Fruit fly (Drosophila melanogaster) whole organism, prepupa: ENCODE results near the gene PGRP-LE.

Source experiments
- Blimp-1 ChIP-seq: fragments of 200-800 bp; sonication (Bioruptor generic); optimal IDR thresholded peaks from 3 replicates; lab custom pipeline; 2017; ENCODE audit warnings: missing biosample characterization, missing genetic modification characterization, mild to moderate bottlenecking, moderate library complexity, missing genetic modification reagents
- CG10631 ChIP-seq: fragments of 200-800 bp; sonication (Bioruptor generic); optimal IDR thresholded peaks from 2 replicates; lab custom pipeline; 2016; ENCODE audit warnings: missing biosample characterization, missing genetic modification characterization
- CG10669 ChIP-seq: fragments of 200-800 bp; sonication (Bioruptor generic); optimal IDR thresholded peaks from 3 replicates; lab custom pipeline; 2018; ENCODE audit warnings: missing biosample characterization, mild to moderate bottlenecking, missing genetic modification characterization, moderate library complexity
- CG11762 ChIP-seq: fragments of 200-800 bp; sonication (Bioruptor generic); optimal IDR thresholded peaks from 3 replicates; lab custom pipeline; 2016; ENCODE audit warnings: missing biosample characterization, missing genetic modification characterization; ENCODE audit not compliant: insufficient read depth
- CG15336 ChIP-seq: fragments of 200-800 bp; sonication (Bioruptor generic); IDR thresholded peaks from 2 replicates; pipeline ENCODE4 v1.3.6; 2022; ENCODE audit warnings: missing biosample characterization, missing genetic modification characterization
- CG16779 ChIP-seq: fragments of 200-800 bp; sonication (Bioruptor generic); optimal IDR thresholded peaks from 3 replicates; lab custom pipeline; 2017; ENCODE audit warnings: missing biosample characterization, mild to moderate bottlenecking, missing genetic modification characterization
- CG34406 ChIP-seq: fragments of 200-800 bp; sonication (Bioruptor generic); optimal IDR thresholded peaks from 3 replicates; lab custom pipeline; 2016; ENCODE audit warnings: missing biosample characterization, missing genetic modification characterization
- CG3919 ChIP-seq: fragments of 200-800 bp; sonication (Bioruptor generic); optimal IDR thresholded peaks from 3 replicates; lab custom pipeline; 2016; ENCODE audit warnings: missing biosample characterization, missing genetic modification characterization
- CG6163 ChIP-seq: fragments of 200-800 bp; sonication (Bioruptor generic); IDR thresholded peaks from 3 replicates; pipeline ENCODE4 v1.3.6; 2022; ENCODE audit warnings: missing biosample characterization, missing genetic modification characterization
- CG6808 ChIP-seq: fragments of 200-800 bp; sonication (Bioruptor generic); optimal IDR thresholded peaks from 3 replicates; lab custom pipeline; 2017; ENCODE audit warnings: missing biosample characterization, missing genetic modification characterization, mild to moderate bottlenecking, moderate library complexity, missing genetic modification reagents
- CG7368 ChIP-seq: fragments of 200-800 bp; sonication (Bioruptor generic); optimal IDR thresholded peaks from 3 replicates; lab custom pipeline; 2016; ENCODE audit warnings: missing biosample characterization, missing genetic modification characterization
- CG8119 ChIP-seq: fragments of 200-800 bp; sonication (Bioruptor generic); IDR thresholded peaks from 3 replicates; pipeline ENCODE4 v1.3.6; 2022; ENCODE audit warnings: missing biosample characterization, missing genetic modification characterization
- CG8632 ChIP-seq: fragments of 200-800 bp; sonication (Bioruptor generic); optimal IDR thresholded peaks from 3 replicates; lab custom pipeline; 2016; ENCODE audit warnings: missing biosample characterization, missing genetic modification characterization
- Eip75B ChIP-seq: fragments of 200-800 bp; sonication (Bioruptor generic); optimal IDR thresholded peaks from 3 replicates; lab custom pipeline; 2016; ENCODE audit warnings: missing biosample characterization, missing genetic modification characterization
- Eip93F ChIP-seq: fragments of 200-800 bp; sonication (Bioruptor generic); optimal IDR thresholded peaks from 2 replicates; lab custom pipeline; 2016; ENCODE audit warnings: missing biosample characterization, mild to moderate bottlenecking, missing genetic modification characterization
- Gug ChIP-seq: fragments of 200-800 bp; sonication (Bioruptor generic); IDR thresholded peaks from 2 replicates; pipeline ENCODE4 v1.3.6; 2022; ENCODE audit warnings: missing biosample characterization, missing genetic modification characterization
- Hr39 ChIP-seq: fragments of 200-800 bp; sonication (Bioruptor generic); optimal IDR thresholded peaks from 2 replicates; lab custom pipeline; 2016; ENCODE audit warnings: missing biosample characterization, missing genetic modification characterization
- OdsH ChIP-seq: fragments of 200-800 bp; sonication (Bioruptor generic); optimal IDR thresholded peaks from 3 replicates; lab custom pipeline; 2016; ENCODE audit warnings: missing biosample characterization, missing genetic modification characterization
- Smox ChIP-seq: fragments of 200-800 bp; sonication (Bioruptor generic); optimal IDR thresholded peaks from 3 replicates; lab custom pipeline; 2016; ENCODE audit warnings: missing biosample characterization, missing genetic modification characterization
- Sox102F ChIP-seq: fragments of 200-800 bp; sonication (Bioruptor generic); optimal IDR thresholded peaks from 2 replicates; lab custom pipeline; 2016; ENCODE audit warnings: missing biosample characterization, mild to moderate bottlenecking, missing genetic modification characterization
- Sox14 ChIP-seq: fragments of 200-800 bp; sonication (Bioruptor generic); optimal IDR thresholded peaks from 3 replicates; lab custom pipeline; 2016; ENCODE audit warnings: missing biosample characterization, missing genetic modification characterization
- Sox15 ChIP-seq: fragments of 200-800 bp; sonication (Bioruptor generic); optimal IDR thresholded peaks from 3 replicates; lab custom pipeline; 2016; ENCODE audit warnings: missing biosample characterization, missing genetic modification characterization
- dac ChIP-seq: fragments of 200-800 bp; sonication (Bioruptor generic); optimal IDR thresholded peaks from 2 replicates; lab custom pipeline; 2017; ENCODE audit warnings: missing biosample characterization, mild to moderate bottlenecking, missing genetic modification characterization
- dsx ChIP-seq: fragments of 200-800 bp; optimal IDR thresholded peaks from 3 replicates; lab custom pipeline; 2019; ENCODE audit warnings: missing biosample characterization, mild to moderate bottlenecking, missing genetic modification characterization, moderate library complexity; ENCODE audit not compliant: poor library complexity, severe bottlenecking
- eg ChIP-seq: fragments of 200-800 bp; sonication (Bioruptor generic); IDR thresholded peaks from 3 replicates; pipeline ENCODE4 v1.3.6; 2022; ENCODE audit warnings: missing biosample characterization, missing genetic modification characterization
- esn ChIP-seq: fragments of 200-800 bp; sonication (Bioruptor generic); optimal IDR thresholded peaks from 2 replicates; lab custom pipeline; 2016; ENCODE audit warnings: missing biosample characterization, mild to moderate bottlenecking, missing genetic modification characterization, moderate library complexity
- fd59A ChIP-seq: fragments of 200-800 bp; sonication (Bioruptor generic); optimal IDR thresholded peaks from 2 replicates; lab custom pipeline; 2017; ENCODE audit warnings: missing biosample characterization, mild to moderate bottlenecking, missing genetic modification characterization, missing genetic modification reagents
- salr ChIP-seq, 2 experiments: fragments of 200-800 bp; sonication (Bioruptor generic); optimal IDR thresholded peaks; 3 replicates each; lab custom pipeline; 2016 to 2018; ENCODE audit warnings: missing biosample characterization in 2 of 2, missing genetic modification characterization in 2 of 2, mild to moderate bottlenecking in 1 of 2
- ss ChIP-seq, 2 experiments: fragments of 200-800 bp; sonication (Bioruptor generic); optimal IDR thresholded peaks; 2 replicates in 1 of 2; 3 replicates in 1 of 2; lab custom pipeline; 2017 to 2018; ENCODE audit warnings: mild to moderate bottlenecking in 2 of 2, missing biosample characterization in 2 of 2, missing genetic modification characterization in 2 of 2, moderate library complexity in 1 of 2
- svp ChIP-seq: fragments of 200-800 bp; sonication (Bioruptor generic); peaks from one replicate; lab custom pipeline; 2016; ENCODE audit warnings: missing biosample characterization, missing genetic modification characterization
- topi ChIP-seq: fragments of 200-800 bp; sonication (Bioruptor generic); optimal IDR thresholded peaks from 3 replicates; lab custom pipeline; 2016; ENCODE audit warnings: missing biosample characterization, missing genetic modification characterization
- vri ChIP-seq: fragments of 200-800 bp; sonication (Bioruptor generic); optimal IDR thresholded peaks from 3 replicates; lab custom pipeline; 2016; ENCODE audit warnings: missing biosample characterization, mild to moderate bottlenecking, missing genetic modification characterization

PGRP-LE gene

DNA sequence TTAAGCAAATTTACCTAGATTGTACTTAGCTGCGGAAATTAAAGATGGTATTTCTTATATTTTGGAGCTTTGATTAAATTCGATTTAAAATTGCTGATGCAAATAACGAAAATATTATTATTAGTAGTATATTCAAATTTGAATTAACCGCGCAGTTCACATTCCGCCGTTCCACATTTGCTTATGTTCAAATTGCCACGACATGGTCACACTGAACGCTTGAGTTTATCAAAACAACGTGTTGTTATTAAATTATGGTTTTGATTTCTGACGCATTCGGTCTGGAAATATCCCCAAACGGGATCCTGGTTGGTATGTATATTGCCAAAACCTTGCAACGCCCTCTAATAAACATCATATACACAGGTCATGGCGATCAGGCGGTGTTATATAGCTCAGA lies 34.2 kb downstream of the PGRP-LE start, which contains the start of gene CG33172:
Gene CG33172, plus strand, starts transcription at position 208 of the 400 bp plus-strand sequence.
- no peak for TF ChIP-seq Eip75B (GFP tag; lab: Kevin White, UChicago)
- TF ChIP-seq topi (GFP tag; lab: Kevin White, UChicago) = no peak
- TF ChIP-seq Hr39 (GFP tag; lab: Kevin White, UChicago) = no peak
- no peak for TF ChIP-seq Sox102F (GFP tag; lab: Kevin White, UChicago)
- TF ChIP-seq, all 60 proteins: peak for 0

- no peak for TF ChIP-seq CG11762 (GFP tag; lab: Kevin White, UChicago)
- no peak for TF ChIP-seq esn (GFP tag; lab: Kevin White, UChicago)
- no peak for TF ChIP-seq Sox15 (GFP tag; lab: Kevin White, UChicago)
- no peak for TF ChIP-seq salr (GFP tag; optimal IDR thresholded peaks at IDR 0.05; lab: Kevin White, UChicago)
- TF ChIP-seq Eip75B (GFP tag; lab: Kevin White, UChicago) = no peak
- TF ChIP-seq Sox14 (GFP tag; lab: Kevin White, UChicago) = no peak
- TF ChIP-seq CG7368 (GFP tag; lab: Kevin White, UChicago) = no peak
- TF ChIP-seq dac (GFP tag; lab: Kevin White, UChicago) = no peak
- no peak for TF ChIP-seq CG8119
- TF ChIP-seq Gug (GFP tag; lab: Robert Waterston, UW) = no peak
- no peak for TF ChIP-seq CG10669 (GFP tag; lab: Kevin White, UChicago)
- no peak for TF ChIP-seq CG3919 (GFP tag; lab: Kevin White, UChicago)
- no peak for TF ChIP-seq CG34406
- TF ChIP-seq dsx (GFP tag; lab: Kevin White, UChicago) = no peak
- TF ChIP-seq vri (GFP tag; lab: Kevin White, UChicago) = no peak
- no peak for TF ChIP-seq Eip93F (GFP tag; lab: Kevin White, UChicago)
- no peak for TF ChIP-seq Smox (GFP tag; lab: Kevin White, UChicago)
- TF ChIP-seq eg = no peak
Measured at dm6 chrX:15766395-15766866, 37.2 kb downstream of the PGRP-LE start, which contains the start of gene CG8952. Gene CG8952, minus strand, starts transcription at chrX:15766445.

DNA sequence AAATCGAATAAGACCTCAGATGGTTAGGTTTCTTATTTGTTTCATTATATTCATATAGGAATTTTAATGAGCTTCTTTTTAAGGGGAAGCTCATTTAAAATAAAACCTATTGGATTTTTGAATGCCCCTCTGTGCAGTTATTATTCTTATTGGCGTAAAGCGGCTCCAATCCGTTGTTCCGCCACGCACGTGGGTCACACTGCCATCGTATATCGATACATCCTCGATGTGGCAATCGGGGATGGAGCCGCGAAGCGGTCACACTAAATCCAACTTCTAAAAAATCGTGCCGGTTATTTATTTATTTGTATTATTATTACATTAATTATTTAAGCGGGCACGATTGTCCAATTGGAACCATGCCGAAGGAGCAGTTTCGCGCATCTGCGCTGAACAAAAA lies 41.0 kb downstream of the PGRP-LE start, which contains the start of gene Polr3A:
Gene Polr3A, plus strand, starts transcription at position 234 of the 400 bp plus-strand sequence.
- no peak for TF ChIP-seq CG10631
- no peak for TF ChIP-seq Blimp-1 (GFP tag; lab: Kevin White, UChicago)
- no peak for TF ChIP-seq CG7368 (GFP tag; lab: Kevin White, UChicago)
- no peak for TF ChIP-seq CG15336 (GFP tag; lab: Robert Waterston, UW)
- TF ChIP-seq ss (GFP tag; optimal IDR thresholded peaks at IDR 0.05; lab: Kevin White, UChicago) = no peak
- no peak for TF ChIP-seq CG16779 (tag; lab: Kevin White, UChicago)
- TF ChIP-seq CG3919 (GFP tag; lab: Kevin White, UChicago) = no peak
- TF ChIP-seq svp (GFP tag; lab: Kevin White, UChicago) = no peak
- TF ChIP-seq CG6808 = no peak
- TF ChIP-seq dac (GFP tag; lab: Kevin White, UChicago) = no peak
- no peak for TF ChIP-seq Eip93F (GFP tag; lab: Kevin White, UChicago)

- TF ChIP-seq fd59A (GFP tag; lab: Kevin White, UChicago) (no peak), vri (GFP tag; lab: Kevin White, UChicago) (no peak), OdsH (GFP tag; lab: Kevin White, UChicago) (no peak), CG11762 (GFP tag; lab: Kevin White, UChicago) (no peak), CG6163 (GFP tag; lab: Robert Waterston, UW) (no peak), CG8632 (no peak)
Measured at dm6 chrX:15761298-15761640, 42.4 kb downstream of the PGRP-LE start.
